Worm (Caenorhabditis elegans): ENCODE data around the gene srj-5.

ce11 chrV:664337-664847 is 11.6 kb upstream of the srj-5 start, which contains the start of the genes F31F4.11 and srh-266:
- TF ChIP-seq unc-62 (GFP tag; optimal IDR thresholded peaks at IDR 0.05) (no peak), snpc-4 (tag; optimal IDR thresholded peaks at IDR 0.05) (no peak), elt-1 (tag; optimal IDR thresholded peaks at IDR 0.05; ENCODE audit: borderline replicate concordance, insufficient read depth) (no peak), nhr-237 (tag; optimal IDR thresholded peaks at IDR 0.05) (no peak), hlh-1 (tag; optimal IDR thresholded peaks at IDR 0.05) (no peak), lin-13 (tag; optimal IDR thresholded peaks at IDR 0.05) (no peak), nhr-28 (tag; optimal IDR thresholded peaks at IDR 0.05) (no peak)

Data from whole organism, mixed stage, embryonic.